Worm (Caenorhabditis elegans) whole organism, L1 larva: ENCODE results near the gene W06G6.17.
A peak's percentile ranks its signal among the peaks of the same experiment; 100 is the strongest.

Experiments used
- C16A3.4 ChIP-seq: fragments of 150-350 bp; optimal IDR thresholded peaks from 2 replicates; lab custom pipeline; 2014; ENCODE audit warnings: missing biosample characterization, missing genetic modification characterization
- alr-1 ChIP-seq: fragments of 200-800 bp; sonication (Bioruptor generic); optimal IDR thresholded peaks from 2 replicates; lab custom pipeline; 2018; ENCODE audit warnings: borderline replicate concordance, mild to moderate bottlenecking, missing genetic modification characterization, missing compliant biosample characterization
- ama-1 ChIP-seq: fragments of 150-350 bp; optimal IDR thresholded peaks from 2 replicates; lab custom pipeline; 2014
- ceh-8 ChIP-seq: fragments of 200-800 bp; sonication (Bioruptor generic); optimal IDR thresholded peaks from 2 replicates; lab custom pipeline; 2018; ENCODE audit warnings: mild to moderate bottlenecking, missing genetic modification characterization, moderate library complexity, missing compliant biosample characterization
- ceh-82 ChIP-seq, 3 experiments: fragments of 150-350 bp in 1 of 3; sonication (generic microtip) in 2 of 3; optimal IDR thresholded peaks; 2 replicates each; lab custom pipeline; 2014 to 2017; ENCODE audit warnings: missing biosample characterization in 3 of 3, missing genetic modification characterization in 3 of 3
- ceh-90 ChIP-seq: sonication (generic microtip); optimal IDR thresholded peaks from 2 replicates; lab custom pipeline; 2016; ENCODE audit warnings: missing genetic modification characterization, missing compliant biosample characterization
- ces-1 ChIP-seq: fragments of 150-350 bp; optimal IDR thresholded peaks from 2 replicates; lab custom pipeline; 2014; ENCODE audit warnings: missing biosample characterization, missing genetic modification reagents, missing genetic modification characterization
- elt-2 ChIP-seq: sonication (generic microtip); optimal IDR thresholded peaks from 2 replicates; lab custom pipeline; 2016; ENCODE audit warnings: missing genetic modification characterization, mild to moderate bottlenecking, inconsistent platforms, missing compliant biosample characterization, missing genetic modification reagents
- elt-3 ChIP-seq, 6 experiments: fragments of 150-350 bp in 1 of 6; sonication (generic microtip); optimal IDR thresholded peaks; 2 replicates each; lab custom pipeline; 2017 to 2018; ENCODE audit warnings: missing biosample characterization in 6 of 6, missing genetic modification characterization in 6 of 6, inconsistent platforms in 1 of 6
- fkh-10 ChIP-seq: sonication (generic microtip); optimal IDR thresholded peaks from 2 replicates; lab custom pipeline; 2017; ENCODE audit warnings: missing biosample characterization, missing genetic modification reagents, missing genetic modification characterization
- fos-1 ChIP-seq: fragments of 150-350 bp; optimal IDR thresholded peaks from 2 replicates; lab custom pipeline; 2014; ENCODE audit warnings: missing biosample characterization, missing genetic modification characterization
- grh-1 ChIP-seq: fragments of 200-800 bp; sonication (Bioruptor generic); IDR thresholded peaks from 2 replicates; pipeline ENCODE4 v1.3.6; 2022; ENCODE audit warnings: missing genetic modification reagents, missing genetic modification characterization, missing compliant biosample characterization
- hlh-17 ChIP-seq: fragments of 200-800 bp; sonication (Bioruptor generic); optimal IDR thresholded peaks from 2 replicates; lab custom pipeline; 2018; ENCODE audit warnings: missing genetic modification characterization, mild to moderate bottlenecking, missing compliant biosample characterization, moderate library complexity, borderline replicate concordance
- irx-1 ChIP-seq: sonication (generic microtip); optimal IDR thresholded peaks from 2 replicates; lab custom pipeline; 2016; ENCODE audit warnings: missing genetic modification characterization, missing compliant biosample characterization
- isw-1 ChIP-seq: fragments of 200-800 bp; sonication (Bioruptor generic); IDR thresholded peaks from 2 replicates; pipeline ENCODE4 v1.3.6; 2022; ENCODE audit warnings: missing genetic modification characterization, missing compliant biosample characterization
- jun-1 ChIP-seq: fragments of 150-350 bp; optimal IDR thresholded peaks from 2 replicates; lab custom pipeline; 2014; ENCODE audit warnings: missing biosample characterization, missing genetic modification reagents, missing genetic modification characterization
- lin-13 ChIP-seq: fragments of 150-350 bp; optimal IDR thresholded peaks from 2 replicates; lab custom pipeline; 2014; ENCODE audit warnings: missing biosample characterization, missing genetic modification reagents, missing genetic modification characterization
- lin-14 ChIP-seq: fragments of 200-800 bp; sonication (Bioruptor generic); optimal IDR thresholded peaks from 2 replicates; lab custom pipeline; 2018; ENCODE audit warnings: mild to moderate bottlenecking, missing genetic modification characterization, moderate library complexity, missing compliant biosample characterization
- lin-35 ChIP-seq, 2 experiments: fragments of 150-350 bp; optimal IDR thresholded peaks; 2 replicates each; lab custom pipeline; 2014; ENCODE audit warnings: missing biosample characterization in 2 of 2, missing genetic modification characterization in 2 of 2, missing genetic modification reagents in 2 of 2
- mep-1 ChIP-seq: fragments of 150-350 bp; optimal IDR thresholded peaks from 2 replicates; lab custom pipeline; 2014; ENCODE audit warnings: missing biosample characterization, missing genetic modification characterization
- nhr-20 ChIP-seq: sonication (generic microtip); optimal IDR thresholded peaks from 2 replicates; lab custom pipeline; 2016; ENCODE audit warnings: mild to moderate bottlenecking, missing genetic modification characterization, missing compliant biosample characterization
- nhr-237 ChIP-seq: fragments of 150-350 bp; optimal IDR thresholded peaks from 2 replicates; lab custom pipeline; 2014; ENCODE audit warnings: missing biosample characterization, missing genetic modification characterization
- nhr-71 ChIP-seq: sonication (generic microtip); optimal IDR thresholded peaks from 2 replicates; lab custom pipeline; 2016; ENCODE audit warnings: mild to moderate bottlenecking, missing genetic modification characterization, moderate library complexity, missing compliant biosample characterization
- nhr-76 ChIP-seq: sonication (generic microtip); optimal IDR thresholded peaks from 2 replicates; lab custom pipeline; 2017; ENCODE audit warnings: missing biosample characterization, missing genetic modification characterization
- nhr-85 ChIP-seq: sonication (generic microtip); peaks from one replicate; lab custom pipeline; 2016; ENCODE audit warnings: missing genetic modification characterization, inconsistent platforms, missing compliant biosample characterization
- pag-3 ChIP-seq: sonication (generic microtip); optimal IDR thresholded peaks from 2 replicates; lab custom pipeline; 2017; ENCODE audit warnings: missing genetic modification characterization, mild to moderate bottlenecking, missing compliant biosample characterization, antibody characterized with exemption, borderline replicate concordance; ENCODE audit not compliant: insufficient read depth
- pqm-1 ChIP-seq: sonication (generic microtip); optimal IDR thresholded peaks from 3 replicates; lab custom pipeline; 2017; ENCODE audit warnings: missing biosample characterization, missing genetic modification characterization
- sup-37 ChIP-seq: fragments of 200-800 bp; sonication (Bioruptor generic); optimal IDR thresholded peaks from 2 replicates; lab custom pipeline; 2018; ENCODE audit warnings: mild to moderate bottlenecking, missing genetic modification characterization, missing compliant biosample characterization
- tlp-1 ChIP-seq: fragments of 150-350 bp; optimal IDR thresholded peaks from 2 replicates; lab custom pipeline; 2014; ENCODE audit warnings: missing biosample characterization, missing genetic modification characterization
- unc-130 ChIP-seq: fragments of 150-350 bp; optimal IDR thresholded peaks from 2 replicates; lab custom pipeline; 2017; ENCODE audit warnings: missing biosample characterization, missing genetic modification characterization, inconsistent platforms
- unc-30 ChIP-seq: sonication (generic microtip); optimal IDR thresholded peaks from 2 replicates; lab custom pipeline; 2017; ENCODE audit warnings: missing biosample characterization, missing genetic modification characterization
- zag-1 ChIP-seq: fragments of 150-350 bp; optimal IDR thresholded peaks from 2 replicates; lab custom pipeline; 2014; ENCODE audit warnings: missing biosample characterization, missing genetic modification characterization
- ztf-11 ChIP-seq, 2 experiments: sonication (generic microtip); optimal IDR thresholded peaks; 2 replicates each; lab custom pipeline; 2016 to 2017; ENCODE audit warnings: missing genetic modification characterization in 2 of 2, missing biosample characterization in 1 of 2, missing compliant biosample characterization in 1 of 2

The W06G6.17 gene

ce11 chrV:16645201-16645940 is at the start of gene W06G6.17:
TSS of gene W06G6.17 (minus strand) at chrV:16645251.
- no peak for TF ChIP-seq lin-13 (GFP tag; lab: Kevin White, UChicago)
- TF ChIP-seq ces-1 (GFP tag; lab: Kevin White, UChicago): no peak
- TF ChIP-seq hlh-17: no peak
- TF ChIP-seq nhr-237 (tag; lab: Kevin White, UChicago): no peak
- TF ChIP-seq nhr-85: no peak
- TF ChIP-seq fos-1 (tag; lab: Kevin White, UChicago): no peak
- no peak for TF ChIP-seq ceh-82 (tag; optimal IDR thresholded peaks at IDR 0.05; lab: Kevin White, UChicago)

DNA sequence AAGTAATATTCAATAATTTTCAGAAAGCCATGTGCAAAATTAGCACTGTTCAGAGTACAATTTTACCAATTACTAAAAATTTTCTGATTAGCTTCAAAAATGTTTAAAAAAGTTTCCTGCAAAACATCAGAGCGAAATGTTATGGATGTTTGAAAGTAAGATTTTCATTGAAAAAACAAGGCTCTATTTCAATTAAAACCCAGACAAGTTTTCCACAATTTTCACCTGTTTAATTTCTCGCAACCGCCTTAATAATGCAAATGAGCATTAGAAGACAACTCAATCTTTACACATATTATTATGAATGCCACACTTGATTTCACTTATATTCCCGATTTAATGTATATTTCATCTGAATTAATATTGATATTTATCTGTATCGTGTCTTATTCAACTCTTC is 49.5 kb upstream of the W06G6.17 start, which contains the start of gene srz-101:
Gene srz-101 (plus strand): TSS at position 301 of the 400 bp plus-strand sequence.
- TF ChIP-seq ama-1 (lab: Kevin White, UChicago): no peak
- no peak for TF ChIP-seq isw-1 (GFP tag; lab: Robert Waterston, UW)

DNA sequence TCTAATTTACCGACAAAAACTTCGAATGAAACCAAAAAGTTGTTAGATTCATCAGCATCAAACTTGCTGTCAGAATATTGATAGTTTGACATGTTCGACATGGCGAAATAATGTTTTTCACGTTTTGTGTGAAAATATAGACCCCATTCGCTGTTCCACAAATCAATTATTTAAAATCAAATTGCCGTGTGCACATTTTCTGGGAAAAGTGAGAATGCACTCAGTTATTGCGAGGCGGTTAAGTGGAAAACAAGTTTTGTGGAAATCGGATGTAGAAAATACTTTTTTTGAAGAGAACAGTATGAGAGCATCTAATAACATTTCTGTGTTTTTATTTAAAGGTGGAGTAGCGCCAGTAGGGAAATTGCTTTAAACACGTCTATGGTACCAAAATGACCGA is 48.7 kb upstream of the W06G6.17 start, which contains the start of gene srw-42:
Gene srw-42 (minus strand): TSS at position 101 of the 400 bp plus-strand sequence.
- TF ChIP-seq nhr-85: no peak
- no peak for TF ChIP-seq mep-1 (tag; lab: Kevin White, UChicago)
- TF ChIP-seq lin-13 (GFP tag; lab: Kevin White, UChicago): no peak
- no peak for TF ChIP-seq ama-1 (lab: Kevin White, UChicago)
- TF ChIP-seq pqm-1: no peak
- no peak for TF ChIP-seq ztf-11 (tag; optimal IDR thresholded peaks at IDR 0.05; lab: Kevin White, UChicago)
- TF ChIP-seq irx-1 (tag; lab: Kevin White, UChicago): no peak
- TF ChIP-seq lin-35 (GFP tag; optimal IDR thresholded peaks at IDR 0.05; lab: Kevin White, UChicago): no peak
- TF ChIP-seq nhr-71 (tag; lab: Kevin White, UChicago): no peak
- TF ChIP-seq unc-130: no peak
- TF ChIP-seq fkh-10 (GFP tag; lab: Kevin White, UChicago): no peak

DNA sequence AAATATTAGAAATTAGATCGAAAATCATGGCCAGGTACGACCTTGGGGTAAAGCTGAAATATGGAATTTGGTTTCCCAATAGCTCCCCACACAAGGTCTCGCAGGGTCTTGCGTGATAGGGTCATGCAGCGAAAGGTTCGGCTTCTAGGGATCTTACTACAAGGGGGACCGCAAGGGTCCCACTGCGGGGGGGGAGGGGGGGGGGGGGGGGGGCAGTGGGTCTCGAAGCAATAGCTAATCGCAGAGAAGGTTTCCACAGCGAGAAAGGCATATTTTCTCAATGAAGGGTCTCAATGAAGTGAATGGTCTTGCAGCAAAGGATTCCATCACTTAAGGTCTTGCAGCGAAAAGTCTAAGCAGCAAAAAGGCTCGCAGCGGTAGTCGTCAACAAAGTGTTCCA is 47.9 kb upstream of the W06G6.17 start:
- TF ChIP-seq tlp-1: no peak
- no peak for TF ChIP-seq elt-2 (tag; lab: Kevin White, UChicago)
- TF ChIP-seq grh-1 (GFP tag; lab: Robert Waterston, UW): no peak
- TF ChIP-seq pag-3 (tag; lab: Kevin White, UChicago): no peak
- TF ChIP-seq lin-14 (GFP tag; lab: Kevin White, UChicago): no peak
- no peak for TF ChIP-seq jun-1 (tag; lab: Kevin White, UChicago)
- TF ChIP-seq ceh-8 (GFP tag; lab: Kevin White, UChicago): peak; percentile 56
- no peak for TF ChIP-seq ceh-90 (tag; lab: Kevin White, UChicago)
- TF ChIP-seq, all 84 proteins: peak for 1

ce11 chrV:16687227-16687626 is 42.2 kb upstream of the W06G6.17 start, which contains the start of gene srz-102:
TSS of gene srz-102 (plus strand) at chrV:16687527.
- TF ChIP-seq zag-1 (tag; lab: Kevin White, UChicago): no peak
- no peak for TF ChIP-seq isw-1 (GFP tag; lab: Robert Waterston, UW)
- no peak for TF ChIP-seq unc-30
- no peak for TF ChIP-seq grh-1 (GFP tag; lab: Robert Waterston, UW)
- TF ChIP-seq alr-1 (tag; lab: Kevin White, UChicago): no peak
- TF ChIP-seq pqm-1: no peak
- TF ChIP-seq nhr-20 (tag; lab: Kevin White, UChicago): no peak
- no peak for TF ChIP-seq C16A3.4 (tag; lab: Kevin White, UChicago)
- TF ChIP-seq hlh-17: no peak
- TF ChIP-seq elt-3 (tag; optimal IDR thresholded peaks at IDR 0.05; lab: Kevin White, UChicago): no peak
- no peak for TF ChIP-seq pag-3 (tag; lab: Kevin White, UChicago)
- no peak for TF ChIP-seq nhr-76 (tag; lab: Kevin White, UChicago)
- TF ChIP-seq ceh-82 (tag; optimal IDR thresholded peaks at IDR 0.05; lab: Kevin White, UChicago): no peak
- no peak for TF ChIP-seq lin-13 (GFP tag; lab: Kevin White, UChicago)
- TF ChIP-seq sup-37 (GFP tag; lab: Kevin White, UChicago): no peak
- TF ChIP-seq mep-1 (tag; lab: Kevin White, UChicago): no peak
- TF ChIP-seq ceh-8 (GFP tag; lab: Kevin White, UChicago): no peak
